Fruit fly (Drosophila melanogaster): ENCODE measurements around the gene B4.

- TF ChIP-seq rn (GFP tag; IDR thresholded peaks at IDR 0.05) (no peak), EcR (GFP tag; optimal IDR thresholded peaks at IDR 0.05) (peak; percentile 82), CG32121 (GFP tag; IDR thresholded peaks at IDR 0.05) (no peak)
Observed at dm6 chr2L:13552686-13553085, 3.6 kb upstream of the B4 start.

All from whole organism, pupa.